Worm (Caenorhabditis elegans) whole organism, L3 larva: ENCODE measurements around the gene R05H11.2.

Experiments
- ama-1 ChIP-seq: fragments of 150-350 bp; optimal IDR thresholded peaks from 2 replicates; lab custom pipeline; 2018
- elt-3 ChIP-seq, 3 experiments: fragments of 150-350 bp in 1 of 3; sonication (generic microtip) in 2 of 3; optimal IDR thresholded peaks; 2 replicates in 2 of 3; 4 replicates in 1 of 3; lab custom pipeline; 2014 to 2017; ENCODE audit warnings: missing biosample characterization in 3 of 3, missing genetic modification characterization in 3 of 3
- mdl-1 ChIP-seq: fragments of 150-350 bp; optimal IDR thresholded peaks from 2 replicates; lab custom pipeline; 2014; ENCODE audit warnings: missing biosample characterization, missing genetic modification characterization
- nhr-11 ChIP-seq: fragments of 150-350 bp; optimal IDR thresholded peaks from 2 replicates; lab custom pipeline; 2014; ENCODE audit warnings: missing biosample characterization, missing genetic modification characterization
- nhr-12 ChIP-seq: fragments of 150-350 bp; optimal IDR thresholded peaks from 2 replicates; lab custom pipeline; 2014; ENCODE audit warnings: missing biosample characterization, missing genetic modification characterization
- nhr-23 ChIP-seq: fragments of 150-350 bp; optimal IDR thresholded peaks from 2 replicates; lab custom pipeline; 2014; ENCODE audit warnings: missing biosample characterization, missing genetic modification reagents, missing genetic modification characterization
- nhr-237 ChIP-seq: fragments of 150-350 bp; optimal IDR thresholded peaks from 2 replicates; lab custom pipeline; 2014; ENCODE audit warnings: missing biosample characterization, missing genetic modification characterization
- nhr-28 ChIP-seq: fragments of 150-350 bp; optimal IDR thresholded peaks from 2 replicates; lab custom pipeline; 2014; ENCODE audit warnings: missing biosample characterization, missing genetic modification characterization
- nhr-76 ChIP-seq: fragments of 150-350 bp; sonication (generic microtip); optimal IDR thresholded peaks from 5 replicates; lab custom pipeline; 2014; ENCODE audit warnings: missing biosample characterization, missing genetic modification characterization
- nhr-77 ChIP-seq: fragments of 150-350 bp; optimal IDR thresholded peaks from 2 replicates; lab custom pipeline; 2014; ENCODE audit warnings: missing biosample characterization, missing genetic modification characterization

DNA sequence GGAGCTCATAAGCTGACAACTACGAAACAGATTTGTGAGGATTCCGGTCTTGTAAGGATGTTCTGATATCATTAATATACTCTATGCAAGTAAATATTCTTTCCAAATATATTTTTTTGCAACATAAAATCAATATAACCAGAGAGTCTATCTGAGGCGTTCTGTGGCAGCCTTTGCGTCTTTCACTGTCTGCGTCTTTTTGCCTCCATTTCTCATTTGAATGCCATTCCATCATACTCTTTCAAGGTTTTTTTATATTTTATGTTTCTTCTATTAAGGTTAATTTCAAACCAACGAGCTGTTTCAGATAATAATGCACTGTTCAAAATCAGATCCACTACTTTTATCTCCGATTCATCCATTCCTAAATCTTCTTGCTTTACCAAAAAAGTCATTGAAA lies 2.8 kb upstream of the R05H11.2 start, which contains the start of gene R05H11.1:
- TF ChIP-seq elt-3 (tag; optimal IDR thresholded peaks at IDR 0.05; lab: Kevin White, UChicago), result no peak
- no peak for TF ChIP-seq nhr-77 (tag; lab: Kevin White, UChicago)
- TF ChIP-seq nhr-28 (tag; lab: Kevin White, UChicago), result no peak
- no peak for TF ChIP-seq nhr-237 (tag; lab: Kevin White, UChicago)
- no peak for TF ChIP-seq ama-1 (lab: Kevin White, UChicago)
- TF ChIP-seq nhr-12 (tag; lab: Kevin White, UChicago), result no peak
- no peak for TF ChIP-seq nhr-11
- no peak for TF ChIP-seq mdl-1 (tag; lab: Kevin White, UChicago)
- no peak for TF ChIP-seq nhr-76 (tag; lab: Kevin White, UChicago)
- no peak for TF ChIP-seq nhr-23 (tag; lab: Kevin White, UChicago)
